Worm (Caenorhabditis elegans) whole organism, mixed stage, embryonic: Measurements from ENCODE around the gene T08D10.3.

Experiments
- mep-1 ChIP-seq: fragments of 150-350 bp; optimal IDR thresholded peaks from 2 replicates; lab custom pipeline; 2017; ENCODE audit warnings: missing biosample characterization, missing genetic modification reagents, missing genetic modification characterization, inconsistent platforms
- nhr-237 ChIP-seq: fragments of 150-350 bp; optimal IDR thresholded peaks from 2 replicates; lab custom pipeline; 2014; ENCODE audit warnings: missing biosample characterization, missing genetic modification characterization
- nhr-76 ChIP-seq: sonication (generic microtip); optimal IDR thresholded peaks from 2 replicates; lab custom pipeline; 2017; ENCODE audit warnings: missing biosample characterization, missing genetic modification characterization

DNA sequence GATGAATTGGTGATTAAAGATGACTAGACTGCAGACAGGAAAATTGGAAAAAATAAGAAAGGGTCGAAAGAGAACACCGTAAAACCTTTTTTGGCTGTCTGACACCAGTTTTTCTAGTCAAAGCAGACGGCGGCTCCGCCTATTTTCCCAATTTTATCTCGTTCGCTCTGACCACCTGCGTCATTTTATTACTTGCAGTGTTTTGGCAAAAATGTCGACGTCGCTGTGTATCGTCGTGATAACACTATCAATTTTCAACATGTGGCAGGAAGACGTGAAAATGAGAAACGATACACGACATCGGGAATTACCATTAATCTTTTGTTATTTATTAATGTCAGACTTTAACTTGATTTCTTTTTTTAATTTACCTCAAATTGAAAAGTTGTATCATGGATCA is 45.2 kb upstream of the T08D10.3 start, which contains the start of gene Y62H9A.15:
- TF ChIP-seq nhr-76 (tag; lab: Kevin White, UChicago) (no peak), nhr-237 (tag; lab: Kevin White, UChicago) (no peak), mep-1 (tag; lab: Kevin White, UChicago) (no peak)
